Fruit fly (Drosophila melanogaster) whole organism, prepupa: ENCODE data around the gene XNP.

ENCODE experiments used
- Blimp-1 ChIP-seq: fragments of 200-800 bp; sonication (Bioruptor generic); optimal IDR thresholded peaks from 3 replicates; lab custom pipeline; 2017; ENCODE audit warnings: missing biosample characterization, missing genetic modification characterization, mild to moderate bottlenecking, moderate library complexity, missing genetic modification reagents
- CG10631 ChIP-seq: fragments of 200-800 bp; sonication (Bioruptor generic); optimal IDR thresholded peaks from 2 replicates; lab custom pipeline; 2016; ENCODE audit warnings: missing biosample characterization, missing genetic modification characterization
- CG11294 ChIP-seq: fragments of 200-800 bp; sonication (Bioruptor generic); IDR thresholded peaks from 2 replicates; pipeline ENCODE4 v1.3.6; 2022; ENCODE audit warnings: missing biosample characterization, missing genetic modification characterization
- CG11762 ChIP-seq: fragments of 200-800 bp; sonication (Bioruptor generic); optimal IDR thresholded peaks from 3 replicates; lab custom pipeline; 2016; ENCODE audit warnings: missing biosample characterization, missing genetic modification characterization; ENCODE audit not compliant: insufficient read depth
- CG11902 ChIP-seq: fragments of 200-800 bp; sonication (Bioruptor generic); optimal IDR thresholded peaks from 3 replicates; lab custom pipeline; 2016; ENCODE audit warnings: missing biosample characterization, missing genetic modification characterization
- CG15336 ChIP-seq: fragments of 200-800 bp; sonication (Bioruptor generic); IDR thresholded peaks from 2 replicates; pipeline ENCODE4 v1.3.6; 2022; ENCODE audit warnings: missing biosample characterization, missing genetic modification characterization
- CG1621 ChIP-seq: fragments of 200-800 bp; sonication (Bioruptor generic); optimal IDR thresholded peaks from 3 replicates; lab custom pipeline; 2018; ENCODE audit warnings: missing biosample characterization, mild to moderate bottlenecking, missing genetic modification characterization
- CG3032 ChIP-seq: fragments of 200-800 bp; optimal IDR thresholded peaks from 2 replicates; lab custom pipeline; 2019; ENCODE audit warnings: missing biosample characterization, mild to moderate bottlenecking, missing genetic modification characterization, moderate library complexity
- CG32006 ChIP-seq: fragments of 200-800 bp; sonication (Bioruptor generic); optimal IDR thresholded peaks from 3 replicates; lab custom pipeline; 2017; ENCODE audit warnings: missing biosample characterization, mild to moderate bottlenecking, missing genetic modification characterization
- CG34406 ChIP-seq: fragments of 200-800 bp; sonication (Bioruptor generic); optimal IDR thresholded peaks from 3 replicates; lab custom pipeline; 2016; ENCODE audit warnings: missing biosample characterization, missing genetic modification characterization
- CG3919 ChIP-seq: fragments of 200-800 bp; sonication (Bioruptor generic); optimal IDR thresholded peaks from 3 replicates; lab custom pipeline; 2016; ENCODE audit warnings: missing biosample characterization, missing genetic modification characterization
- CG4318 ChIP-seq: fragments of 200-800 bp; sonication (Bioruptor generic); optimal IDR thresholded peaks from 3 replicates; lab custom pipeline; 2017; ENCODE audit warnings: missing biosample characterization, mild to moderate bottlenecking, missing genetic modification characterization
- CG6163 ChIP-seq: fragments of 200-800 bp; sonication (Bioruptor generic); IDR thresholded peaks from 3 replicates; pipeline ENCODE4 v1.3.6; 2022; ENCODE audit warnings: missing biosample characterization, missing genetic modification characterization
- CG6276 ChIP-seq: fragments of 200-800 bp; sonication (Bioruptor generic); optimal IDR thresholded peaks from 2 replicates; lab custom pipeline; 2017; ENCODE audit warnings: missing biosample characterization, mild to moderate bottlenecking, missing genetic modification characterization
- CG6808 ChIP-seq: fragments of 200-800 bp; sonication (Bioruptor generic); optimal IDR thresholded peaks from 3 replicates; lab custom pipeline; 2017; ENCODE audit warnings: missing biosample characterization, missing genetic modification characterization, mild to moderate bottlenecking, moderate library complexity, missing genetic modification reagents
- CG8119 ChIP-seq: fragments of 200-800 bp; sonication (Bioruptor generic); IDR thresholded peaks from 3 replicates; pipeline ENCODE4 v1.3.6; 2022; ENCODE audit warnings: missing biosample characterization, missing genetic modification characterization
- CG8319 ChIP-seq: fragments of 200-800 bp; sonication (Bioruptor generic); optimal IDR thresholded peaks from 3 replicates; lab custom pipeline; 2016; ENCODE audit warnings: missing biosample characterization, missing genetic modification characterization
- CG8632 ChIP-seq: fragments of 200-800 bp; sonication (Bioruptor generic); optimal IDR thresholded peaks from 3 replicates; lab custom pipeline; 2016; ENCODE audit warnings: missing biosample characterization, missing genetic modification characterization
- Eip75B ChIP-seq: fragments of 200-800 bp; sonication (Bioruptor generic); optimal IDR thresholded peaks from 3 replicates; lab custom pipeline; 2016; ENCODE audit warnings: missing biosample characterization, missing genetic modification characterization
- Eip78C ChIP-seq: fragments of 200-800 bp; sonication (Bioruptor generic); peaks from one replicate; lab custom pipeline; 2016; ENCODE audit warnings: missing biosample characterization, missing genetic modification characterization
- Eip93F ChIP-seq: fragments of 200-800 bp; sonication (Bioruptor generic); optimal IDR thresholded peaks from 2 replicates; lab custom pipeline; 2016; ENCODE audit warnings: missing biosample characterization, mild to moderate bottlenecking, missing genetic modification characterization
- Ets21C ChIP-seq: fragments of 200-800 bp; sonication (Bioruptor generic); optimal IDR thresholded peaks from 3 replicates; lab custom pipeline; 2016; ENCODE audit warnings: missing biosample characterization, missing genetic modification characterization
- Ets96B ChIP-seq: fragments of 200-800 bp; optimal IDR thresholded peaks from 2 replicates; lab custom pipeline; 2019; ENCODE audit warnings: missing biosample characterization, mild to moderate bottlenecking, missing genetic modification characterization, moderate library complexity
- Gug ChIP-seq: fragments of 200-800 bp; sonication (Bioruptor generic); IDR thresholded peaks from 2 replicates; pipeline ENCODE4 v1.3.6; 2022; ENCODE audit warnings: missing biosample characterization, missing genetic modification characterization
- Hr38 ChIP-seq: sonication (Bioruptor generic); optimal IDR thresholded peaks from 2 replicates; lab custom pipeline; 2016; ENCODE audit warnings: missing biosample characterization, missing genetic modification characterization
- Hr39 ChIP-seq: fragments of 200-800 bp; sonication (Bioruptor generic); optimal IDR thresholded peaks from 2 replicates; lab custom pipeline; 2016; ENCODE audit warnings: missing biosample characterization, missing genetic modification characterization
- Lpt ChIP-seq: fragments of 200-800 bp; sonication (Bioruptor generic); optimal IDR thresholded peaks from 3 replicates; lab custom pipeline; 2016; ENCODE audit warnings: missing biosample characterization, missing genetic modification characterization
- OdsH ChIP-seq: fragments of 200-800 bp; sonication (Bioruptor generic); optimal IDR thresholded peaks from 3 replicates; lab custom pipeline; 2016; ENCODE audit warnings: missing biosample characterization, missing genetic modification characterization
- Sox102F ChIP-seq: fragments of 200-800 bp; sonication (Bioruptor generic); optimal IDR thresholded peaks from 2 replicates; lab custom pipeline; 2016; ENCODE audit warnings: missing biosample characterization, mild to moderate bottlenecking, missing genetic modification characterization
- Sox15 ChIP-seq: fragments of 200-800 bp; sonication (Bioruptor generic); optimal IDR thresholded peaks from 3 replicates; lab custom pipeline; 2016; ENCODE audit warnings: missing biosample characterization, missing genetic modification characterization
- achi ChIP-seq: fragments of 200-800 bp; sonication (Bioruptor generic); optimal IDR thresholded peaks from 3 replicates; lab custom pipeline; 2016; ENCODE audit warnings: missing biosample characterization, missing genetic modification characterization
- acj6 ChIP-seq: fragments of 200-800 bp; sonication (Bioruptor generic); optimal IDR thresholded peaks from 3 replicates; lab custom pipeline; 2016; ENCODE audit warnings: missing biosample characterization, missing genetic modification characterization
- cyc ChIP-seq: fragments of 200-800 bp; sonication (Bioruptor generic); optimal IDR thresholded peaks from 3 replicates; lab custom pipeline; 2016; ENCODE audit warnings: missing biosample characterization, missing genetic modification characterization
- dac ChIP-seq: fragments of 200-800 bp; sonication (Bioruptor generic); optimal IDR thresholded peaks from 2 replicates; lab custom pipeline; 2017; ENCODE audit warnings: missing biosample characterization, mild to moderate bottlenecking, missing genetic modification characterization
- dsx ChIP-seq: fragments of 200-800 bp; optimal IDR thresholded peaks from 3 replicates; lab custom pipeline; 2019; ENCODE audit warnings: missing biosample characterization, mild to moderate bottlenecking, missing genetic modification characterization, moderate library complexity; ENCODE audit not compliant: poor library complexity, severe bottlenecking
- eg ChIP-seq: fragments of 200-800 bp; sonication (Bioruptor generic); IDR thresholded peaks from 3 replicates; pipeline ENCODE4 v1.3.6; 2022; ENCODE audit warnings: missing biosample characterization, missing genetic modification characterization
- esn ChIP-seq: fragments of 200-800 bp; sonication (Bioruptor generic); optimal IDR thresholded peaks from 2 replicates; lab custom pipeline; 2016; ENCODE audit warnings: missing biosample characterization, mild to moderate bottlenecking, missing genetic modification characterization, moderate library complexity
- fd59A ChIP-seq: fragments of 200-800 bp; sonication (Bioruptor generic); optimal IDR thresholded peaks from 2 replicates; lab custom pipeline; 2017; ENCODE audit warnings: missing biosample characterization, mild to moderate bottlenecking, missing genetic modification characterization, missing genetic modification reagents
- fd85E ChIP-seq: fragments of 200-800 bp; sonication (Bioruptor generic); optimal IDR thresholded peaks from 3 replicates; lab custom pipeline; 2016; ENCODE audit warnings: missing biosample characterization, missing genetic modification characterization
- fkh ChIP-seq: fragments of 200-800 bp; sonication (Bioruptor generic); optimal IDR thresholded peaks from 3 replicates; lab custom pipeline; 2017; ENCODE audit warnings: missing biosample characterization, mild to moderate bottlenecking, missing genetic modification characterization, moderate library complexity
- lz ChIP-seq: fragments of 200-800 bp; sonication (Bioruptor generic); optimal IDR thresholded peaks from 3 replicates; lab custom pipeline; 2016; ENCODE audit warnings: missing biosample characterization, missing genetic modification characterization
- net ChIP-seq: fragments of 200-800 bp; sonication (Bioruptor generic); optimal IDR thresholded peaks from 3 replicates; lab custom pipeline; 2016; ENCODE audit warnings: missing biosample characterization, missing genetic modification characterization
- spab ChIP-seq: fragments of 200-800 bp; sonication (Bioruptor generic); optimal IDR thresholded peaks from 2 replicates; lab custom pipeline; 2017; ENCODE audit warnings: missing biosample characterization, mild to moderate bottlenecking, missing genetic modification characterization, missing genetic modification reagents
- ss ChIP-seq, 2 experiments: fragments of 200-800 bp; sonication (Bioruptor generic); optimal IDR thresholded peaks; 2 replicates in 1 of 2; 3 replicates in 1 of 2; lab custom pipeline; 2017 to 2018; ENCODE audit warnings: mild to moderate bottlenecking in 2 of 2, missing biosample characterization in 2 of 2, missing genetic modification characterization in 2 of 2, moderate library complexity in 1 of 2
- svp ChIP-seq: fragments of 200-800 bp; sonication (Bioruptor generic); peaks from one replicate; lab custom pipeline; 2016; ENCODE audit warnings: missing biosample characterization, missing genetic modification characterization
- vri ChIP-seq: fragments of 200-800 bp; sonication (Bioruptor generic); optimal IDR thresholded peaks from 3 replicates; lab custom pipeline; 2016; ENCODE audit warnings: missing biosample characterization, mild to moderate bottlenecking, missing genetic modification characterization

XNP gene

DNA sequence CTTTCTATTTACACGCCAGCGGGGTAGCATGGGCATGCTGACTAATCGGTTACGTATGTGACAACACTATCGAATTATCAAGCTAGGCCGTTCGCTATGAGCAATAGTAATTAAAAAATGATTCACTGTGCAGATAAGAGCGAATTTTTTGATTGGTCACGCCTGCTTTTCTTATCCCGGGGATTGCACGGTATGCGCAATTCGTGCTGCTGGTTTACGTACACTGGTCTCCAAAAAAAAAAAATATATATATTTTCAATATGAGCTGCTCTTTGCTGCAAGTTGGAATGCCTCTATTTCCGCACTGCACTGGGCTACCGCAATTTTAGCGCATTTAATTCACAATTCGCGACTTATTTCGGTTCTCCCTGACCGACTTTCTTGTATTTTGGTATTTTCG is 7.7 kb upstream of the XNP start (continued):
- TF ChIP-seq achi (GFP tag; lab: Kevin White, UChicago) (peak; percentile 34), fd85E (GFP tag; lab: Kevin White, UChicago) (no peak), Eip75B (GFP tag; lab: Kevin White, UChicago) (no peak), Blimp-1 (GFP tag; lab: Kevin White, UChicago) (no peak), OdsH (GFP tag; lab: Kevin White, UChicago) (peak; percentile 86), dsx (GFP tag; lab: Kevin White, UChicago) (no peak), spab (GFP tag; lab: Kevin White, UChicago) (no peak), lz (GFP tag; lab: Kevin White, UChicago) (peak; percentile 32), CG11762 (GFP tag; lab: Kevin White, UChicago) (peak; percentile 47), net (GFP tag; lab: Kevin White, UChicago) (peak; percentile 57), CG11902 (GFP tag; lab: Kevin White, UChicago) (peak; percentile 48), Hr38 (GFP tag; lab: Kevin White, UChicago) (no peak), CG6276 (GFP tag; lab: Kevin White, UChicago) (peak; percentile 70), eg (GFP tag; lab: Robert Waterston, UW) (peak; percentile 87), acj6 (peak; percentile 76), dac (GFP tag; lab: Kevin White, UChicago) (peak; percentile 68), esn (GFP tag; lab: Kevin White, UChicago) (peak; percentile 50), ss (GFP tag; optimal IDR thresholded peaks at IDR 0.05; lab: Kevin White, UChicago) (no peak), fd59A (GFP tag; lab: Kevin White, UChicago) (no peak), CG3919 (GFP tag; lab: Kevin White, UChicago) (peak; percentile 36), CG1621 (tag; lab: Kevin White, UChicago) (no peak), Sox102F (GFP tag; lab: Kevin White, UChicago) (no peak), Ets96B (tag; lab: Kevin White, UChicago) (peak; percentile 17), svp (peak; percentile 62)

DNA sequence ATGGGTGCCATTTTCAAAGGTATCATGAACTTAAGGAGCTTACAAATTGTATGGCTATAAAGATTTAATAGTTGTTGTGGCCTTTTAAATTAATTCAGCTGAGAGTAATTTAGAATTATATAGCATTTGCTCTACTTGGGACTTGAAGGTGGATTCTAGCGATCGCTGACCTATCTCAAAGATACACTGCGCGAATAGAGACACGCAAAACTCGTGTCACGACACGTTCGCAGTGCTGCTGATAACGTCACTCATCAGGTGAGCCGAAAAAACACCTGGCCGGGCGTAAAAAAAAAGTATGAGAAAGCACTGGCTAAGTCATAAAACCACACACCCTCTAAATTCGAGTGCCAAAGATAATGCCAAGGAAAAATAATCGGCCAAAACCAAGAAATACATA is 7.1 kb upstream of the XNP start:
- TF ChIP-seq Sox102F (GFP tag; lab: Kevin White, UChicago): peak; percentile 0
- TF ChIP-seq Sox15 (GFP tag; lab: Kevin White, UChicago): no peak
- TF ChIP-seq Gug: no peak
- 0 out of 3 replicates have a peak, but pooled peaks have one; percentile 6 for TF ChIP-seq eg (GFP tag; lab: Robert Waterston, UW)

DNA sequence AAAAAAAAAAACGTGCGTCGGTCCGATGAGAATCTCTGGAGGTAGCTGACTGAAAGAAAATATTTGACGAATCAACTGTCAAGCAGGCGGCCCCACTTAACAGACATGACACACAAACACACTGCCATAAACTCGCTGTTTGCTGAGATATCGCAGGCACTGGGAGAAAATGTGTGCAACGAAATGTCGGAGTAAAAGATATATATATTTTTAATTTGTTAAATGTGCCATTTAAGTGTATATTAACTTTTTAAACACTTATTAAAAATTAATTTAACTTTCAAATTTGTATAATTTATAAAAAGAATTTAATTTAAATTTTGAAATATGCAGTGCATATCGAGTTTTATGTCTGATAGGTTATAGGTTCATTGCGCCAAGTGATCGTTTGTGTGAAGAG is 6.5 kb upstream of the XNP start:
- peak; percentile 62 for TF ChIP-seq CG32006 (GFP tag; lab: Kevin White, UChicago)
- TF ChIP-seq Ets21C: no peak
- TF ChIP-seq cyc (GFP tag; lab: Kevin White, UChicago): peak; percentile 12
- peak; percentile 16 for TF ChIP-seq Lpt
- TF ChIP-seq acj6: peak; percentile 35
- TF ChIP-seq CG34406: peak; percentile 36
- TF ChIP-seq CG8632: no peak
- peak; percentile 33 for TF ChIP-seq CG11902 (GFP tag; lab: Kevin White, UChicago)
- no peak for TF ChIP-seq lz (GFP tag; lab: Kevin White, UChicago)
- peak; percentile 76 for TF ChIP-seq svp
- TF ChIP-seq net (GFP tag; lab: Kevin White, UChicago): peak; percentile 40
- TF ChIP-seq CG15336: peak; percentile 66
- peak; percentile 59 for TF ChIP-seq CG6808 (GFP tag; lab: Kevin White, UChicago)
- peak; percentile 48; the same call in 2 of the 3 replicates for TF ChIP-seq CG6163 (GFP tag; lab: Robert Waterston, UW)
- TF ChIP-seq Hr39: no peak
- peak; percentile 67 for TF ChIP-seq CG3919 (GFP tag; lab: Kevin White, UChicago)
- TF ChIP-seq Eip93F (GFP tag; lab: Kevin White, UChicago): no peak
- TF ChIP-seq Sox102F (GFP tag; lab: Kevin White, UChicago): no peak
- no peak for TF ChIP-seq CG4318 (GFP tag; lab: Kevin White, UChicago)
- TF ChIP-seq CG11294: 0 out of 2 replicates have a peak, but pooled peaks have one; percentile 26
- peak; percentile 96 for TF ChIP-seq fkh (GFP tag; lab: Kevin White, UChicago)
- TF ChIP-seq vri (GFP tag; lab: Kevin White, UChicago): no peak
- TF ChIP-seq CG8319 (GFP tag; lab: Kevin White, UChicago): peak; percentile 22
- TF ChIP-seq CG8119 (GFP tag; lab: Robert Waterston, UW): peak; percentile 73
- peak; percentile 60 for TF ChIP-seq CG10631 (GFP tag; lab: Kevin White, UChicago)
- TF ChIP-seq ss (GFP tag; optimal IDR thresholded peaks at IDR 0.05; lab: Kevin White, UChicago): no peak
- peak; percentile 56 for TF ChIP-seq CG3032 (tag; lab: Kevin White, UChicago)
- TF ChIP-seq dsx (GFP tag; lab: Kevin White, UChicago): peak; percentile 43
- peak; percentile 30 for TF ChIP-seq CG11762 (GFP tag; lab: Kevin White, UChicago)
- no peak for TF ChIP-seq CG1621 (tag; lab: Kevin White, UChicago)
- peak; percentile 45 for TF ChIP-seq Eip78C (GFP tag; lab: Kevin White, UChicago)
